Worm (Caenorhabditis elegans) whole organism, L4 larva: ENCODE data around the gene rnh-1.1.

Source experiments
- F37D6.2 ChIP-seq: sonication (generic microtip); optimal IDR thresholded peaks from 2 replicates; lab custom pipeline; 2016; ENCODE audit warnings: mild to moderate bottlenecking, missing genetic modification characterization, missing compliant biosample characterization
- F44E2.7 ChIP-seq: fragments of 200-800 bp; sonication (Bioruptor generic); IDR thresholded peaks from 2 replicates; pipeline ENCODE4 v2.1.2; 2022; ENCODE audit warnings: missing genetic modification characterization, missing compliant biosample characterization
- R02D3.7 ChIP-seq: fragments of 150-350 bp; sonication (generic microtip); optimal IDR thresholded peaks from 3 replicates; lab custom pipeline; 2014; ENCODE audit warnings: missing biosample characterization, missing genetic modification characterization
- T26A8.4 ChIP-seq: fragments of 200-800 bp; sonication (Bioruptor generic); IDR thresholded peaks from 2 replicates; pipeline ENCODE4 v1.3.6; 2022; ENCODE audit warnings: missing genetic modification characterization, missing compliant biosample characterization
- Y48G9A.11 ChIP-seq: fragments of 200-800 bp; sonication (Bioruptor generic); IDR thresholded peaks from 2 replicates; pipeline ENCODE4 v1.3.6; 2022; ENCODE audit warnings: missing genetic modification reagents, missing genetic modification characterization, missing compliant biosample characterization
- Y75B8A.6 ChIP-seq: fragments of 200-800 bp; sonication (Bioruptor generic); IDR thresholded peaks from 2 replicates; pipeline ENCODE4 v1.3.6; 2022; ENCODE audit warnings: missing genetic modification reagents, missing genetic modification characterization, missing compliant biosample characterization
- ZK546.5 ChIP-seq, 2 experiments: sonication (generic microtip); optimal IDR thresholded peaks; 2 replicates each; lab custom pipeline; 2017; ENCODE audit warnings: missing biosample characterization in 2 of 2, missing genetic modification characterization in 2 of 2
- ama-1 ChIP-seq: fragments of 150-350 bp; optimal IDR thresholded peaks from 2 replicates; lab custom pipeline; 2014; ENCODE audit warnings: inconsistent platforms, mixed read lengths
- arid-1 ChIP-seq: fragments of 200-800 bp; sonication (Bioruptor generic); conservative IDR thresholded peaks from 2 replicates; pipeline ENCODE4 v1.3.6; 2022; ENCODE audit warnings: missing genetic modification reagents, missing genetic modification characterization, missing compliant biosample characterization
- ceh-28 ChIP-seq: fragments of 150-350 bp; optimal IDR thresholded peaks from 2 replicates; lab custom pipeline; 2014; ENCODE audit warnings: missing biosample characterization, missing genetic modification reagents, missing genetic modification characterization
- ceh-32 ChIP-seq: sonication (generic microtip); optimal IDR thresholded peaks from 2 replicates; lab custom pipeline; 2016; ENCODE audit warnings: mild to moderate bottlenecking, missing genetic modification characterization, missing compliant biosample characterization; ENCODE audit not compliant: poor library complexity
- ceh-44 ChIP-seq: fragments of 200-800 bp; sonication (Bioruptor generic); IDR thresholded peaks from 2 replicates; pipeline ENCODE4 v1.3.6; 2022; ENCODE audit warnings: missing genetic modification reagents, missing genetic modification characterization, missing compliant biosample characterization
- ceh-62 ChIP-seq: sonication (generic microtip); optimal IDR thresholded peaks from 2 replicates; lab custom pipeline; 2017; ENCODE audit warnings: missing biosample characterization, missing genetic modification characterization
- ceh-82 ChIP-seq: sonication (generic microtip); optimal IDR thresholded peaks from 2 replicates; lab custom pipeline; 2017; ENCODE audit warnings: missing biosample characterization, missing genetic modification characterization
- ces-1 ChIP-seq: fragments of 150-350 bp; sonication (generic microtip); optimal IDR thresholded peaks from 4 replicates; lab custom pipeline; 2014; ENCODE audit warnings: missing biosample characterization, missing genetic modification reagents, missing genetic modification characterization
- daf-12 ChIP-seq: fragments of 150-350 bp; optimal IDR thresholded peaks from 2 replicates; lab custom pipeline; 2014; ENCODE audit warnings: missing biosample characterization, missing genetic modification reagents, missing genetic modification characterization
- daf-19 ChIP-seq: fragments of 200-800 bp; sonication (Bioruptor generic); conservative IDR thresholded peaks from 2 replicates; pipeline ENCODE4 v1.3.6; 2022; ENCODE audit warnings: missing genetic modification characterization, missing compliant biosample characterization
- dmd-6 ChIP-seq: fragments of 200-800 bp; sonication (Bioruptor generic); IDR thresholded peaks from 2 replicates; pipeline ENCODE4 v1.3.6; 2022; ENCODE audit warnings: missing genetic modification reagents, missing genetic modification characterization, missing compliant biosample characterization
- dpl-1 ChIP-seq: fragments of 150-350 bp; optimal IDR thresholded peaks from 2 replicates; lab custom pipeline; 2014; ENCODE audit warnings: missing biosample characterization, missing genetic modification reagents, missing genetic modification characterization
- dve-1 ChIP-seq: sonication (generic microtip); optimal IDR thresholded peaks from 2 replicates; lab custom pipeline; 2017; ENCODE audit warnings: antibody characterized with exemption, mild to moderate bottlenecking, missing genetic modification characterization, missing compliant biosample characterization; ENCODE audit not compliant: insufficient read depth
- fos-1 ChIP-seq: fragments of 150-350 bp; optimal IDR thresholded peaks from 2 replicates; lab custom pipeline; 2014; ENCODE audit warnings: missing biosample characterization, missing genetic modification characterization
- gei-8 ChIP-seq: fragments of 200-800 bp; sonication (Bioruptor generic); optimal IDR thresholded peaks from 2 replicates; lab custom pipeline; 2018; ENCODE audit warnings: mild to moderate bottlenecking, missing genetic modification characterization, missing compliant biosample characterization
- hlh-11 ChIP-seq: fragments of 200-800 bp; sonication (Bioruptor generic); optimal IDR thresholded peaks from 2 replicates; lab custom pipeline; 2018; ENCODE audit warnings: mild to moderate bottlenecking, missing genetic modification characterization, missing compliant biosample characterization
- hlh-30 ChIP-seq: sonication (generic microtip); optimal IDR thresholded peaks from 2 replicates; lab custom pipeline; 2017; ENCODE audit warnings: antibody characterized with exemption, mild to moderate bottlenecking, missing genetic modification characterization, missing compliant biosample characterization; ENCODE audit not compliant: insufficient read depth
- lsy-2 ChIP-seq, 2 experiments: fragments of 150-350 bp in 1 of 2; sonication (generic microtip) in 1 of 2; optimal IDR thresholded peaks; 2 replicates each; lab custom pipeline; 2014 to 2017; ENCODE audit warnings: missing biosample characterization in 2 of 2, missing genetic modification characterization in 2 of 2
- madf-9 ChIP-seq: fragments of 200-800 bp; sonication (Bioruptor generic); conservative IDR thresholded peaks from 2 replicates; pipeline ENCODE4 v1.3.6; 2022; ENCODE audit warnings: missing genetic modification reagents, missing genetic modification characterization, missing compliant biosample characterization
- mdl-1 ChIP-seq, 2 experiments: fragments of 150-350 bp in 1 of 2; sonication (generic microtip) in 1 of 2; optimal IDR thresholded peaks; 2 replicates each; lab custom pipeline; 2014 to 2017; ENCODE audit warnings: missing biosample characterization in 2 of 2, missing genetic modification characterization in 2 of 2
- mep-1 ChIP-seq: fragments of 150-350 bp; sonication (generic microtip); optimal IDR thresholded peaks from 3 replicates; lab custom pipeline; 2014; ENCODE audit warnings: missing biosample characterization, missing genetic modification characterization
- mes-2 ChIP-seq: sonication (generic microtip); optimal IDR thresholded peaks from 2 replicates; lab custom pipeline; 2016; ENCODE audit warnings: missing genotype, mild to moderate bottlenecking, missing genetic modification characterization, missing compliant biosample characterization; ENCODE audit not compliant: poor library complexity, severe bottlenecking
- mxl-3 ChIP-seq: fragments of 200-800 bp; sonication (Bioruptor generic); optimal IDR thresholded peaks from 2 replicates; lab custom pipeline; 2018; ENCODE audit warnings: mild to moderate bottlenecking, missing genetic modification characterization, missing compliant biosample characterization
- nhr-10 ChIP-seq: fragments of 150-350 bp; optimal IDR thresholded peaks from 2 replicates; lab custom pipeline; 2014; ENCODE audit warnings: missing biosample characterization, missing genetic modification characterization
- nhr-102 ChIP-seq: sonication (generic microtip); optimal IDR thresholded peaks from 2 replicates; lab custom pipeline; 2016; ENCODE audit warnings: mild to moderate bottlenecking, missing genetic modification characterization, moderate library complexity, missing compliant biosample characterization
- nhr-25 ChIP-seq: sonication (generic microtip); optimal IDR thresholded peaks from 2 replicates; lab custom pipeline; 2017; ENCODE audit warnings: missing genetic modification characterization, mild to moderate bottlenecking, missing compliant biosample characterization, antibody characterized with exemption, moderate library complexity, borderline replicate concordance; ENCODE audit not compliant: insufficient read depth
- nhr-28 ChIP-seq: fragments of 150-350 bp; optimal IDR thresholded peaks from 2 replicates; lab custom pipeline; 2014; ENCODE audit warnings: missing biosample characterization, missing genetic modification characterization
- nhr-6 ChIP-seq: fragments of 150-350 bp; optimal IDR thresholded peaks from 2 replicates; lab custom pipeline; 2014; ENCODE audit warnings: missing biosample characterization, missing genetic modification characterization
- nhr-76 ChIP-seq: fragments of 150-350 bp; optimal IDR thresholded peaks from 2 replicates; lab custom pipeline; 2014; ENCODE audit warnings: missing biosample characterization, missing genetic modification characterization
- pha-4 ChIP-seq, 2 experiments: fragments of 150-350 bp in 1 of 2; fragments of 200-800 bp in 1 of 2; sonication (Bioruptor generic) in 1 of 2; IDR thresholded peaks in 1 of 2; optimal IDR thresholded peaks in 1 of 2; 2 replicates each; pipeline versions ENCODE4 v1.3.6 to Lab custom; 2014 to 2022; ENCODE audit warnings: missing genetic modification characterization in 2 of 2, missing genetic modification reagents in 2 of 2, missing biosample characterization in 1 of 2, missing compliant biosample characterization in 1 of 2
- php-3 ChIP-seq: fragments of 200-800 bp; sonication (Bioruptor generic); IDR thresholded peaks from 2 replicates; pipeline ENCODE4 v1.3.6; 2022; ENCODE audit warnings: missing genetic modification reagents, missing genetic modification characterization, missing compliant biosample characterization
- rbr-2 ChIP-seq: sonication (generic microtip); optimal IDR thresholded peaks from 2 replicates; lab custom pipeline; 2016; ENCODE audit warnings: missing genotype, missing genetic modification characterization, missing compliant biosample characterization
- sdz-12 ChIP-seq: fragments of 200-800 bp; sonication (Bioruptor generic); optimal IDR thresholded peaks from 2 replicates; lab custom pipeline; 2018; ENCODE audit warnings: mild to moderate bottlenecking, missing genetic modification characterization, missing compliant biosample characterization
- snpc-4 ChIP-seq: fragments of 150-350 bp; optimal IDR thresholded peaks from 2 replicates; lab custom pipeline; 2014; ENCODE audit warnings: missing biosample characterization, missing genetic modification characterization
- tag-97 ChIP-seq: fragments of 200-800 bp; sonication (Bioruptor generic); IDR thresholded peaks from 2 replicates; pipeline ENCODE4 v1.3.6; 2022; ENCODE audit warnings: missing genetic modification characterization, missing compliant biosample characterization
- tra-1 ChIP-seq: fragments of 200-800 bp; sonication (Bioruptor generic); IDR thresholded peaks from 2 replicates; pipeline ENCODE4 v1.3.6; 2022; ENCODE audit warnings: missing genetic modification reagents, missing genetic modification characterization, missing compliant biosample characterization
- unc-130 ChIP-seq: sonication (generic microtip); optimal IDR thresholded peaks from 2 replicates; lab custom pipeline; 2016; ENCODE audit warnings: missing genetic modification reagents, missing genetic modification characterization, missing compliant biosample characterization
- unc-39 ChIP-seq: sonication (generic microtip); optimal IDR thresholded peaks from 2 replicates; lab custom pipeline; 2017; ENCODE audit warnings: missing biosample characterization, missing genetic modification characterization
- vab-7 ChIP-seq: fragments of 200-800 bp; sonication (Bioruptor generic); IDR thresholded peaks from 2 replicates; pipeline ENCODE4 v1.3.6; 2022; ENCODE audit warnings: missing genetic modification reagents, missing genetic modification characterization, missing compliant biosample characterization
- zfp-2 ChIP-seq: sonication (generic microtip); optimal IDR thresholded peaks from 2 replicates; lab custom pipeline; 2016; ENCODE audit warnings: mild to moderate bottlenecking, missing genetic modification characterization, missing compliant biosample characterization
- zip-2 ChIP-seq: fragments of 150-350 bp; optimal IDR thresholded peaks from 2 replicates; lab custom pipeline; 2014; ENCODE audit warnings: missing biosample characterization, missing genetic modification characterization
- ztf-11 ChIP-seq: fragments of 150-350 bp; optimal IDR thresholded peaks from 2 replicates; lab custom pipeline; 2014; ENCODE audit warnings: missing biosample characterization, missing genetic modification characterization

The rnh-1.1 gene

DNA sequence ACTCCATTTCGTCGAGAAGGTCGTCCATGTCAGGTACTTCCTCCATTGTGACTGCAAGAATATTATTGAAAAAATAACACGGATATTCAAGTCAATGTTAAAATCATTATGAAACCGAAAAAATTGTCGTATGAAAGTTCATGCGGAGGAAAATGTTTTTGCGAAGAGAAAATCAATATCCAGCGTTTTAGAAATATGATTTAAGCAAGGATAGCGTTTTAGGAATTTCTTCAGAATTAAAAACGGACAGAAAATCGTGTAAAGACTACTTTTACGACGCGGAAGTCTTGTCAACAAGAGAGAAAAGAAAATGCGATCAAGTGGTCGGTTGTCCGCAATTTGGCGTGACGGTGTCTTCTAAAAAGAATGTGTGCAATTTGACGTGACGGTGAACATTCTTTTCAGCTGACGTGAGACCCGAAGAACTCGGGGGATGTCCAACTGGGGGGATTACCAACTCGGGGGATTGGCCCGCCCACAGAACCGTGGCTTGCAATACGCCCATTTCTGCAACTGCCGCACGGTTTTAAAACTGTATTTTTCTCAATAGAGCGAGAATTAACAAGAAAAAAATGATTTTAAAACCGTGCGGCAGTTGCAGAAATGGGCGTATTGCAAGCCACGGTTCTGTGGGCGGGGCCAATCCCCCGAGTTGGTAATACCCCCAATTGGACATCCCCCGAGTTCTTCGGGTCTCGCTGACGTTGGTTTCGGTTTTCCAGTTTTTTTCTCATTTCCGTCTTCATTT lies 46.9 kb upstream of the rnh-1.1 start, which contains the start of the genes aka-1 and ubc-6 (continued):
- TF ChIP-seq mxl-3 (peak; percentile 83), hlh-30 (peak; percentile 92), rbr-2 (tag; lab: Kevin White, UChicago) (peak; percentile 93), R02D3.7 (tag; lab: Kevin White, UChicago) (no peak), nhr-102 (peak; percentile 89), ceh-32 (tag; lab: Kevin White, UChicago) (no peak), daf-19 (GFP tag; lab: Robert Waterston, UW) (peak; percentile 95), unc-39 (tag; lab: Kevin White, UChicago) (no peak), lsy-2 (tag; optimal IDR thresholded peaks at IDR 0.05; lab: Kevin White, UChicago) (peak; percentile 72 to 86), fos-1 (tag; lab: Kevin White, UChicago) (no peak), ces-1 (GFP tag; lab: Kevin White, UChicago) (peak; percentile 24), dmd-6 (GFP tag; lab: Robert Waterston, UW) (peak; percentile 94), pha-4 (GFP tag; IDR thresholded peaks at IDR 0.05; lab: Robert Waterston, UW) (peak; percentile 94), pha-4 (tag; optimal IDR thresholded peaks at IDR 0.05; lab: Kevin White, UChicago) (peak; percentile 44), nhr-28 (tag; lab: Kevin White, UChicago) (peak; percentile 62), ceh-28 (tag; lab: Kevin White, UChicago) (no peak), tra-1 (GFP tag; lab: Robert Waterston, UW) (peak; percentile 96), zip-2 (tag; lab: Kevin White, UChicago) (peak; percentile 23), ceh-62 (no peak), F37D6.2 (peak; percentile 78), php-3 (peak; percentile 84), snpc-4 (tag; lab: Kevin White, UChicago) (no peak), zfp-2 (tag; lab: Kevin White, UChicago) (peak; percentile 60), mes-2 (tag; lab: Kevin White, UChicago) (peak; percentile 78), daf-12 (tag; lab: Kevin White, UChicago) (no peak), hlh-11 (tag; lab: Kevin White, UChicago) (peak; percentile 98), mdl-1 (tag; optimal IDR thresholded peaks at IDR 0.05; lab: Kevin White, UChicago) (peak; percentile 27 to 61), gei-8 (peak; percentile 11), unc-130 (GFP tag; lab: Kevin White, UChicago) (peak; percentile 94), nhr-6 (tag; lab: Kevin White, UChicago) (peak; percentile 22), vab-7 (peak; percentile 93), ceh-44 (peak; percentile 88), nhr-76 (tag; lab: Kevin White, UChicago) (peak; percentile 8), Y75B8A.6 (GFP tag; lab: Robert Waterston, UW) (peak; percentile 72), F44E2.7 (0 out of 2 replicates have a peak, but pooled peaks have one; percentile 24), ztf-11 (no peak), Y48G9A.11 (GFP tag; lab: Robert Waterston, UW) (peak; percentile 90), tag-97 (GFP tag; lab: Robert Waterston, UW) (no peak), ZK546.5 (tag; optimal IDR thresholded peaks at IDR 0.05; lab: Kevin White, UChicago) (no peak), madf-9 (peak; percentile 91), dve-1 (peak; percentile 91), T26A8.4 (GFP tag; lab: Robert Waterston, UW) (peak; percentile 95), ceh-82 (tag; lab: Kevin White, UChicago) (no peak), nhr-25 (tag; lab: Kevin White, UChicago) (peak; percentile 34), dpl-1 (GFP tag; lab: Kevin White, UChicago) (peak; percentile 63), arid-1 (peak; percentile 95), ama-1 (lab: Kevin White, UChicago) (no peak), mep-1 (tag; lab: Kevin White, UChicago) (peak; percentile 93), nhr-10 (tag; lab: Kevin White, UChicago) (peak; percentile 56), sdz-12 (GFP tag; lab: Kevin White, UChicago) (no peak)
